Fruit fly (Drosophila melanogaster) whole organism, prepupa: ENCODE measurements around the gene CG12507.

Experiments
- CG10631 ChIP-seq: fragments of 200-800 bp; sonication (Bioruptor generic); optimal IDR thresholded peaks from 2 replicates; lab custom pipeline; 2016; ENCODE audit warnings: missing biosample characterization, missing genetic modification characterization
- CG10669 ChIP-seq: fragments of 200-800 bp; sonication (Bioruptor generic); optimal IDR thresholded peaks from 3 replicates; lab custom pipeline; 2018; ENCODE audit warnings: missing biosample characterization, mild to moderate bottlenecking, missing genetic modification characterization, moderate library complexity
- CG11902 ChIP-seq: fragments of 200-800 bp; sonication (Bioruptor generic); optimal IDR thresholded peaks from 3 replicates; lab custom pipeline; 2016; ENCODE audit warnings: missing biosample characterization, missing genetic modification characterization
- CG1621 ChIP-seq: fragments of 200-800 bp; sonication (Bioruptor generic); optimal IDR thresholded peaks from 3 replicates; lab custom pipeline; 2018; ENCODE audit warnings: missing biosample characterization, mild to moderate bottlenecking, missing genetic modification characterization
- CG16779 ChIP-seq: fragments of 200-800 bp; sonication (Bioruptor generic); optimal IDR thresholded peaks from 3 replicates; lab custom pipeline; 2017; ENCODE audit warnings: missing biosample characterization, mild to moderate bottlenecking, missing genetic modification characterization
- CG3032 ChIP-seq: fragments of 200-800 bp; optimal IDR thresholded peaks from 2 replicates; lab custom pipeline; 2019; ENCODE audit warnings: missing biosample characterization, mild to moderate bottlenecking, missing genetic modification characterization, moderate library complexity
- CG31627 ChIP-seq: fragments of 200-800 bp; sonication (Bioruptor generic); optimal IDR thresholded peaks from 3 replicates; lab custom pipeline; 2016; ENCODE audit warnings: missing biosample characterization, missing genetic modification characterization
- CG32006 ChIP-seq: fragments of 200-800 bp; sonication (Bioruptor generic); optimal IDR thresholded peaks from 3 replicates; lab custom pipeline; 2017; ENCODE audit warnings: missing biosample characterization, mild to moderate bottlenecking, missing genetic modification characterization
- CG34406 ChIP-seq: fragments of 200-800 bp; sonication (Bioruptor generic); optimal IDR thresholded peaks from 3 replicates; lab custom pipeline; 2016; ENCODE audit warnings: missing biosample characterization, missing genetic modification characterization
- CG3919 ChIP-seq: fragments of 200-800 bp; sonication (Bioruptor generic); optimal IDR thresholded peaks from 3 replicates; lab custom pipeline; 2016; ENCODE audit warnings: missing biosample characterization, missing genetic modification characterization
- CG4318 ChIP-seq: fragments of 200-800 bp; sonication (Bioruptor generic); optimal IDR thresholded peaks from 3 replicates; lab custom pipeline; 2017; ENCODE audit warnings: missing biosample characterization, mild to moderate bottlenecking, missing genetic modification characterization
- CG6163 ChIP-seq: fragments of 200-800 bp; sonication (Bioruptor generic); IDR thresholded peaks from 3 replicates; pipeline ENCODE4 v1.3.6; 2022; ENCODE audit warnings: missing biosample characterization, missing genetic modification characterization
- CG6276 ChIP-seq: fragments of 200-800 bp; sonication (Bioruptor generic); optimal IDR thresholded peaks from 2 replicates; lab custom pipeline; 2017; ENCODE audit warnings: missing biosample characterization, mild to moderate bottlenecking, missing genetic modification characterization
- CG6792 ChIP-seq: fragments of 200-800 bp; sonication (Bioruptor generic); optimal IDR thresholded peaks from 3 replicates; lab custom pipeline; 2016; ENCODE audit warnings: missing biosample characterization, missing genetic modification characterization
- CG6808 ChIP-seq: fragments of 200-800 bp; sonication (Bioruptor generic); optimal IDR thresholded peaks from 3 replicates; lab custom pipeline; 2017; ENCODE audit warnings: missing biosample characterization, missing genetic modification characterization, mild to moderate bottlenecking, moderate library complexity, missing genetic modification reagents
- CG7368 ChIP-seq: fragments of 200-800 bp; sonication (Bioruptor generic); optimal IDR thresholded peaks from 3 replicates; lab custom pipeline; 2016; ENCODE audit warnings: missing biosample characterization, missing genetic modification characterization
- CG8319 ChIP-seq: fragments of 200-800 bp; sonication (Bioruptor generic); optimal IDR thresholded peaks from 3 replicates; lab custom pipeline; 2016; ENCODE audit warnings: missing biosample characterization, missing genetic modification characterization
- CG8632 ChIP-seq: fragments of 200-800 bp; sonication (Bioruptor generic); optimal IDR thresholded peaks from 3 replicates; lab custom pipeline; 2016; ENCODE audit warnings: missing biosample characterization, missing genetic modification characterization
- Eip75B ChIP-seq: fragments of 200-800 bp; sonication (Bioruptor generic); optimal IDR thresholded peaks from 3 replicates; lab custom pipeline; 2016; ENCODE audit warnings: missing biosample characterization, missing genetic modification characterization
- Eip78C ChIP-seq: fragments of 200-800 bp; sonication (Bioruptor generic); peaks from one replicate; lab custom pipeline; 2016; ENCODE audit warnings: missing biosample characterization, missing genetic modification characterization
- Ets21C ChIP-seq: fragments of 200-800 bp; sonication (Bioruptor generic); optimal IDR thresholded peaks from 3 replicates; lab custom pipeline; 2016; ENCODE audit warnings: missing biosample characterization, missing genetic modification characterization
- Hr39 ChIP-seq: fragments of 200-800 bp; sonication (Bioruptor generic); optimal IDR thresholded peaks from 2 replicates; lab custom pipeline; 2016; ENCODE audit warnings: missing biosample characterization, missing genetic modification characterization
- Hr4 ChIP-seq: fragments of 200-800 bp; sonication (Bioruptor generic); optimal IDR thresholded peaks from 3 replicates; lab custom pipeline; 2016; ENCODE audit warnings: missing biosample characterization, missing genetic modification characterization
- Met ChIP-seq: fragments of 200-800 bp; sonication (Bioruptor generic); optimal IDR thresholded peaks from 3 replicates; lab custom pipeline; 2016; ENCODE audit warnings: missing biosample characterization, missing genetic modification characterization
- OdsH ChIP-seq: fragments of 200-800 bp; sonication (Bioruptor generic); optimal IDR thresholded peaks from 3 replicates; lab custom pipeline; 2016; ENCODE audit warnings: missing biosample characterization, missing genetic modification characterization
- Sox102F ChIP-seq: fragments of 200-800 bp; sonication (Bioruptor generic); optimal IDR thresholded peaks from 2 replicates; lab custom pipeline; 2016; ENCODE audit warnings: missing biosample characterization, mild to moderate bottlenecking, missing genetic modification characterization
- Sox14 ChIP-seq: fragments of 200-800 bp; sonication (Bioruptor generic); optimal IDR thresholded peaks from 3 replicates; lab custom pipeline; 2016; ENCODE audit warnings: missing biosample characterization, missing genetic modification characterization
- Sox15 ChIP-seq: fragments of 200-800 bp; sonication (Bioruptor generic); optimal IDR thresholded peaks from 3 replicates; lab custom pipeline; 2016; ENCODE audit warnings: missing biosample characterization, missing genetic modification characterization
- achi ChIP-seq: fragments of 200-800 bp; sonication (Bioruptor generic); optimal IDR thresholded peaks from 3 replicates; lab custom pipeline; 2016; ENCODE audit warnings: missing biosample characterization, missing genetic modification characterization
- acj6 ChIP-seq: fragments of 200-800 bp; sonication (Bioruptor generic); optimal IDR thresholded peaks from 3 replicates; lab custom pipeline; 2016; ENCODE audit warnings: missing biosample characterization, missing genetic modification characterization
- cyc ChIP-seq: fragments of 200-800 bp; sonication (Bioruptor generic); optimal IDR thresholded peaks from 3 replicates; lab custom pipeline; 2016; ENCODE audit warnings: missing biosample characterization, missing genetic modification characterization
- dsx ChIP-seq: fragments of 200-800 bp; optimal IDR thresholded peaks from 3 replicates; lab custom pipeline; 2019; ENCODE audit warnings: missing biosample characterization, mild to moderate bottlenecking, missing genetic modification characterization, moderate library complexity; ENCODE audit not compliant: poor library complexity, severe bottlenecking
- eg ChIP-seq: fragments of 200-800 bp; sonication (Bioruptor generic); IDR thresholded peaks from 3 replicates; pipeline ENCODE4 v1.3.6; 2022; ENCODE audit warnings: missing biosample characterization, missing genetic modification characterization
- esn ChIP-seq: fragments of 200-800 bp; sonication (Bioruptor generic); optimal IDR thresholded peaks from 2 replicates; lab custom pipeline; 2016; ENCODE audit warnings: missing biosample characterization, mild to moderate bottlenecking, missing genetic modification characterization, moderate library complexity
- fd59A ChIP-seq: fragments of 200-800 bp; sonication (Bioruptor generic); optimal IDR thresholded peaks from 2 replicates; lab custom pipeline; 2017; ENCODE audit warnings: missing biosample characterization, mild to moderate bottlenecking, missing genetic modification characterization, missing genetic modification reagents
- fd85E ChIP-seq: fragments of 200-800 bp; sonication (Bioruptor generic); optimal IDR thresholded peaks from 3 replicates; lab custom pipeline; 2016; ENCODE audit warnings: missing biosample characterization, missing genetic modification characterization
- fkh ChIP-seq: fragments of 200-800 bp; sonication (Bioruptor generic); optimal IDR thresholded peaks from 3 replicates; lab custom pipeline; 2017; ENCODE audit warnings: missing biosample characterization, mild to moderate bottlenecking, missing genetic modification characterization, moderate library complexity
- lz ChIP-seq: fragments of 200-800 bp; sonication (Bioruptor generic); optimal IDR thresholded peaks from 3 replicates; lab custom pipeline; 2016; ENCODE audit warnings: missing biosample characterization, missing genetic modification characterization
- net ChIP-seq: fragments of 200-800 bp; sonication (Bioruptor generic); optimal IDR thresholded peaks from 3 replicates; lab custom pipeline; 2016; ENCODE audit warnings: missing biosample characterization, missing genetic modification characterization
- pdm3 ChIP-seq: fragments of 200-800 bp; sonication (Bioruptor generic); optimal IDR thresholded peaks from 3 replicates; lab custom pipeline; 2016; ENCODE audit warnings: missing biosample characterization, missing genetic modification characterization
- salr ChIP-seq, 2 experiments: fragments of 200-800 bp; sonication (Bioruptor generic); optimal IDR thresholded peaks; 3 replicates each; lab custom pipeline; 2016 to 2018; ENCODE audit warnings: missing biosample characterization in 2 of 2, missing genetic modification characterization in 2 of 2, mild to moderate bottlenecking in 1 of 2
- ss ChIP-seq, 2 experiments: fragments of 200-800 bp; sonication (Bioruptor generic); optimal IDR thresholded peaks; 2 replicates in 1 of 2; 3 replicates in 1 of 2; lab custom pipeline; 2017 to 2018; ENCODE audit warnings: mild to moderate bottlenecking in 2 of 2, missing biosample characterization in 2 of 2, missing genetic modification characterization in 2 of 2, moderate library complexity in 1 of 2
- svp ChIP-seq: fragments of 200-800 bp; sonication (Bioruptor generic); peaks from one replicate; lab custom pipeline; 2016; ENCODE audit warnings: missing biosample characterization, missing genetic modification characterization

CG12507 gene

dm6 chrX:16278783-16279182 lies 12.4 kb upstream of the CG12507 start (continued):
- TF ChIP-seq CG16779 (tag; lab: Kevin White, UChicago) (peak; percentile 82), Sox102F (GFP tag; lab: Kevin White, UChicago) (peak; percentile 87), fd85E (GFP tag; lab: Kevin White, UChicago) (peak; percentile 13), Hr4 (GFP tag; lab: Kevin White, UChicago) (peak; percentile 49), svp (GFP tag; lab: Kevin White, UChicago) (peak; percentile 73), Eip78C (peak; percentile 90), CG6163 (GFP tag; lab: Robert Waterston, UW) (peak; percentile 93), CG6276 (peak; percentile 83), net (GFP tag; lab: Kevin White, UChicago) (peak; percentile 79), CG7368 (peak; percentile 75), CG32006 (GFP tag; lab: Kevin White, UChicago) (peak; percentile 78), OdsH (GFP tag; lab: Kevin White, UChicago) (peak; percentile 79), dsx (GFP tag; lab: Kevin White, UChicago) (peak; percentile 86), Ets21C (GFP tag; lab: Kevin White, UChicago) (peak; percentile 71), CG6808 (peak; percentile 94)

dm6 chrX:16277878-16278506 lies 11.7 kb upstream of the CG12507 start, which contains the start of gene eas:
eas (plus strand) TSS chrX:16278328.
- TF ChIP-seq CG3032 (tag; lab: Kevin White, UChicago) (no peak), Sox14 (GFP tag; lab: Kevin White, UChicago) (no peak), CG6808 (no peak), esn (GFP tag; lab: Kevin White, UChicago) (peak; percentile 31), Hr39 (GFP tag; lab: Kevin White, UChicago) (peak; percentile 36), Sox15 (no peak), eg (GFP tag; lab: Robert Waterston, UW) (no peak), lz (GFP tag; lab: Kevin White, UChicago) (peak; percentile 16), acj6 (GFP tag; lab: Kevin White, UChicago) (peak; percentile 27), CG6163 (GFP tag; lab: Robert Waterston, UW) (0 out of 3 replicates have a peak, but pooled peaks have one; percentile 7), salr (GFP tag; optimal IDR thresholded peaks at IDR 0.05; lab: Kevin White, UChicago) (peak in 1 of 2 experiments; percentile 7), Eip78C (peak; percentile 55), CG31627 (GFP tag; lab: Kevin White, UChicago) (peak; percentile 16)

dm6 chrX:16275854-16276338 lies 9.6 kb upstream of the CG12507 start, which contains the start of the genes kat80 and Prosalpha4:
kat80 (minus strand) TSS chrX:16276180.
Prosalpha4 (plus strand) TSS chrX:16276270.
- TF ChIP-seq fkh (GFP tag; lab: Kevin White, UChicago) (no peak), CG31627 (GFP tag; lab: Kevin White, UChicago) (no peak), cyc (GFP tag; lab: Kevin White, UChicago) (no peak), Met (no peak), CG1621 (tag; lab: Kevin White, UChicago) (no peak), CG8319 (GFP tag; lab: Kevin White, UChicago) (no peak), OdsH (GFP tag; lab: Kevin White, UChicago) (peak; percentile 24), dsx (GFP tag; lab: Kevin White, UChicago) (peak; percentile 69), CG10631 (GFP tag; lab: Kevin White, UChicago) (no peak), fd59A (GFP tag; lab: Kevin White, UChicago) (no peak), CG10669 (GFP tag; lab: Kevin White, UChicago) (peak; percentile 12), svp (GFP tag; lab: Kevin White, UChicago) (peak; percentile 45), ss (GFP tag; optimal IDR thresholded peaks at IDR 0.05; lab: Kevin White, UChicago) (peak in 1 of 2 experiments; percentile 0), CG11902 (GFP tag; lab: Kevin White, UChicago) (no peak), esn (GFP tag; lab: Kevin White, UChicago) (peak; percentile 19), CG3919 (GFP tag; lab: Kevin White, UChicago) (peak; percentile 26), CG34406 (GFP tag; lab: Kevin White, UChicago) (peak; percentile 43), Eip75B (GFP tag; lab: Kevin White, UChicago) (peak; percentile 50), eg (GFP tag; lab: Robert Waterston, UW) (0 out of 3 replicates have a peak, but pooled peaks have one; percentile 36), achi (GFP tag; lab: Kevin White, UChicago) (peak; percentile 40), net (GFP tag; lab: Kevin White, UChicago) (no peak), CG8632 (peak; percentile 13), CG3032 (tag; lab: Kevin White, UChicago) (peak; percentile 28), pdm3 (no peak), CG7368 (peak; percentile 0), CG4318 (GFP tag; lab: Kevin White, UChicago) (no peak), CG32006 (GFP tag; lab: Kevin White, UChicago) (peak; percentile 38), acj6 (GFP tag; lab: Kevin White, UChicago) (peak; percentile 2), CG6792 (GFP tag; lab: Kevin White, UChicago) (peak; percentile 22), Hr4 (GFP tag; lab: Kevin White, UChicago) (peak; percentile 33)
